Worm (Caenorhabditis elegans) whole organism, young adult: ENCODE data around the gene M02F4.1.

Experiments
- B0019.2 ChIP-seq: fragments of 200-800 bp; sonication (Bioruptor generic); conservative IDR thresholded peaks from 2 replicates; pipeline ENCODE4 v1.3.6; 2022; ENCODE audit warnings: missing genetic modification reagents, missing genetic modification characterization, missing compliant biosample characterization
- F22D6.2 ChIP-seq: sonication (generic microtip); optimal IDR thresholded peaks from 2 replicates; lab custom pipeline; 2016; ENCODE audit warnings: mild to moderate bottlenecking, missing genetic modification characterization, missing compliant biosample characterization
- F23B12.7 ChIP-seq: sonication (generic microtip); optimal IDR thresholded peaks from 2 replicates; lab custom pipeline; 2017; ENCODE audit warnings: missing genetic modification characterization, mild to moderate bottlenecking, missing compliant biosample characterization, antibody characterized with exemption, moderate library complexity; ENCODE audit not compliant: insufficient read depth
- F49E8.2 ChIP-seq: sonication (generic microtip); optimal IDR thresholded peaks from 3 replicates; lab custom pipeline; 2017; ENCODE audit warnings: missing genetic modification characterization, mild to moderate bottlenecking, missing compliant biosample characterization, antibody characterized with exemption, moderate library complexity; ENCODE audit not compliant: insufficient read depth
- F52B5.7 ChIP-seq: sonication (generic microtip); optimal IDR thresholded peaks from 2 replicates; lab custom pipeline; 2016; ENCODE audit warnings: mild to moderate bottlenecking, missing genetic modification characterization, missing compliant biosample characterization
- F55B11.4 ChIP-seq: sonication (generic microtip); optimal IDR thresholded peaks from 2 replicates; lab custom pipeline; 2016; ENCODE audit warnings: missing compliant biosample characterization, missing genetic modification characterization, borderline replicate concordance; ENCODE audit not compliant: insufficient read depth
- F57C9.4 ChIP-seq: sonication (generic microtip); optimal IDR thresholded peaks from 2 replicates; lab custom pipeline; 2017; ENCODE audit warnings: mild to moderate bottlenecking, missing genetic modification characterization, missing compliant biosample characterization
- ZK185.1 ChIP-seq: sonication (generic microtip); optimal IDR thresholded peaks from 2 replicates; lab custom pipeline; 2016; ENCODE audit warnings: mild to moderate bottlenecking, missing genetic modification characterization, missing compliant biosample characterization; ENCODE audit not compliant: poor library complexity, severe bottlenecking
- attf-5 ChIP-seq: fragments of 200-800 bp; sonication (Bioruptor generic); optimal IDR thresholded peaks from 2 replicates; lab custom pipeline; 2018; ENCODE audit warnings: mild to moderate bottlenecking, missing genetic modification characterization, missing compliant biosample characterization
- attf-6 ChIP-seq: fragments of 200-800 bp; sonication (Bioruptor generic); IDR thresholded peaks from 2 replicates; pipeline ENCODE4 v1.3.6; 2022; ENCODE audit warnings: missing genetic modification reagents, missing genetic modification characterization, missing compliant biosample characterization
- bed-1 ChIP-seq: fragments of 200-800 bp; sonication (Bioruptor generic); IDR thresholded peaks from 2 replicates; pipeline ENCODE4 v1.3.6; 2022; ENCODE audit warnings: missing genetic modification reagents, missing genetic modification characterization, missing compliant biosample characterization
- bed-2 ChIP-seq: fragments of 200-800 bp; sonication (Bioruptor generic); IDR thresholded peaks from 2 replicates; pipeline ENCODE4 v1.3.6; 2022; ENCODE audit warnings: missing genetic modification reagents, missing genetic modification characterization, missing compliant biosample characterization
- cebp-1 ChIP-seq, 2 experiments: fragments of 200-800 bp in 1 of 2; sonication (Bioruptor generic) in 1 of 2; sonication (generic microtip) in 1 of 2; IDR thresholded peaks in 1 of 2; optimal IDR thresholded peaks in 1 of 2; 2 replicates each; pipeline versions ENCODE4 v1.3.6 to Lab custom; 2017 to 2022; ENCODE audit warnings: missing compliant biosample characterization in 2 of 2, missing genetic modification characterization in 2 of 2, mild to moderate bottlenecking in 1 of 2, missing genetic modification reagents in 1 of 2, moderate library complexity in 1 of 2
- ceh-100 ChIP-seq: fragments of 200-800 bp; sonication (Bioruptor generic); IDR thresholded peaks from 2 replicates; pipeline ENCODE4 v1.3.6; 2022; ENCODE audit warnings: missing genetic modification reagents, missing genetic modification characterization, missing compliant biosample characterization
- ceh-27 ChIP-seq: fragments of 200-800 bp; sonication (Bioruptor generic); optimal IDR thresholded peaks from 2 replicates; lab custom pipeline; 2018; ENCODE audit warnings: mild to moderate bottlenecking, missing genetic modification characterization, moderate library complexity, missing compliant biosample characterization
- ceh-40 ChIP-seq: fragments of 200-800 bp; sonication (Bioruptor generic); IDR thresholded peaks from 2 replicates; pipeline ENCODE4 v1.3.6; 2022; ENCODE audit warnings: missing genetic modification characterization, missing compliant biosample characterization
- ceh-58 ChIP-seq: fragments of 200-800 bp; sonication (Bioruptor generic); IDR thresholded peaks from 2 replicates; pipeline ENCODE4 v1.3.6; 2022; ENCODE audit warnings: missing genetic modification characterization, missing compliant biosample characterization
- ceh-91 ChIP-seq: fragments of 200-800 bp; sonication (Bioruptor generic); IDR thresholded peaks from 2 replicates; pipeline ENCODE4 v1.3.6; 2022; ENCODE audit warnings: missing genetic modification reagents, missing genetic modification characterization, missing compliant biosample characterization
- dpff-1 ChIP-seq: sonication (generic microtip); optimal IDR thresholded peaks from 2 replicates; lab custom pipeline; 2017; ENCODE audit warnings: mild to moderate bottlenecking, missing genetic modification characterization, missing compliant biosample characterization
- efl-1 ChIP-seq: fragments of 150-350 bp; optimal IDR thresholded peaks from 2 replicates; lab custom pipeline; 2014; ENCODE audit warnings: missing biosample characterization, missing genetic modification reagents, missing genetic modification characterization
- ekl-4 ChIP-seq: fragments of 200-800 bp; sonication (Bioruptor generic); IDR thresholded peaks from 2 replicates; pipeline ENCODE4 v1.3.6; 2022; ENCODE audit warnings: missing genetic modification reagents, missing genetic modification characterization, missing compliant biosample characterization
- ets-4 ChIP-seq: fragments of 200-800 bp; sonication (Bioruptor generic); optimal IDR thresholded peaks from 2 replicates; lab custom pipeline; 2018; ENCODE audit warnings: mild to moderate bottlenecking, missing genetic modification characterization, missing compliant biosample characterization
- hsf-1 ChIP-seq: fragments of 200-800 bp; sonication (Bioruptor generic); IDR thresholded peaks from 2 replicates; pipeline ENCODE4 v1.3.6; 2022; ENCODE audit warnings: missing genetic modification reagents, missing genetic modification characterization, missing compliant biosample characterization
- lin-26 ChIP-seq: fragments of 200-800 bp; sonication (Bioruptor generic); IDR thresholded peaks from 2 replicates; pipeline ENCODE4 v1.3.6; 2022; ENCODE audit warnings: missing genetic modification reagents, missing genetic modification characterization, missing compliant biosample characterization
- lin-54 ChIP-seq: fragments of 200-800 bp; sonication (Bioruptor generic); optimal IDR thresholded peaks from 2 replicates; lab custom pipeline; 2018; ENCODE audit warnings: mild to moderate bottlenecking, missing genetic modification characterization, missing compliant biosample characterization
- lsy-27 ChIP-seq: sonication (generic microtip); optimal IDR thresholded peaks from 2 replicates; lab custom pipeline; 2017; ENCODE audit warnings: missing genetic modification characterization, mild to moderate bottlenecking, missing compliant biosample characterization, antibody characterized with exemption, missing genotype, borderline replicate concordance; ENCODE audit not compliant: insufficient read depth
- madf-6 ChIP-seq: fragments of 200-800 bp; sonication (Bioruptor generic); IDR thresholded peaks from 2 replicates; pipeline ENCODE4 v1.3.6; 2022; ENCODE audit warnings: missing genetic modification reagents, missing genetic modification characterization, missing compliant biosample characterization
- madf-8 ChIP-seq: fragments of 200-800 bp; sonication (Bioruptor generic); conservative IDR thresholded peaks from 2 replicates; pipeline ENCODE4 v1.3.6; 2022; ENCODE audit warnings: missing genetic modification reagents, missing genetic modification characterization, missing compliant biosample characterization
- mcd-1 ChIP-seq: fragments of 200-800 bp; sonication (Bioruptor generic); IDR thresholded peaks from 2 replicates; pipeline ENCODE4 v1.3.6; 2022; ENCODE audit warnings: missing genetic modification reagents, missing genetic modification characterization, missing compliant biosample characterization
- mel-28 ChIP-seq: sonication (generic microtip); optimal IDR thresholded peaks from 2 replicates; lab custom pipeline; 2016; ENCODE audit warnings: borderline replicate concordance, mild to moderate bottlenecking, missing genetic modification characterization, missing compliant biosample characterization
- nfya-1 ChIP-seq: sonication (generic microtip); optimal IDR thresholded peaks from 2 replicates; lab custom pipeline; 2017; ENCODE audit warnings: antibody characterized with exemption, missing compliant biosample characterization, missing genetic modification characterization, borderline replicate concordance; ENCODE audit not compliant: insufficient read depth
- nfyb-1 ChIP-seq: fragments of 200-800 bp; sonication (Bioruptor generic); IDR thresholded peaks from 2 replicates; pipeline ENCODE4 v1.3.6; 2022; ENCODE audit warnings: missing genetic modification reagents, missing genetic modification characterization, missing compliant biosample characterization
- nhr-90 ChIP-seq: sonication (generic microtip); optimal IDR thresholded peaks from 2 replicates; lab custom pipeline; 2016; ENCODE audit warnings: missing genotype, mild to moderate bottlenecking, missing genetic modification characterization, missing compliant biosample characterization
- rpc-1 ChIP-seq, 2 experiments: fragments of 150-350 bp in 1 of 2; sonication (generic microtip) in 1 of 2; optimal IDR thresholded peaks; 2 replicates each; lab custom pipeline; 2014 to 2018; ENCODE audit warnings: missing biosample characterization in 1 of 2, missing genetic modification characterization in 1 of 2, missing genetic modification reagents in 1 of 2, missing genotype in 1 of 2
- snpc-1.3 ChIP-seq: sonication (generic microtip); optimal IDR thresholded peaks from 2 replicates; lab custom pipeline; 2017; ENCODE audit warnings: missing genetic modification characterization, mild to moderate bottlenecking, missing compliant biosample characterization, antibody characterized with exemption, moderate library complexity, missing genotype, missing genetic modification reagents; ENCODE audit not compliant: insufficient read depth
- snpc-4 ChIP-seq, 5 experiments: fragments of 150-350 bp in 1 of 5; sonication (generic microtip) in 4 of 5; optimal IDR thresholded peaks; 2 replicates each; lab custom pipeline; 2014 to 2018; ENCODE audit warnings: missing genetic modification characterization in 5 of 5, missing biosample characterization in 3 of 5, antibody characterized with exemption in 2 of 5, mild to moderate bottlenecking in 2 of 5, missing compliant biosample characterization in 2 of 5, missing genotype in 2 of 5, moderate library complexity in 2 of 5, missing genetic modification reagents in 1 of 5
- tbp1 ChIP-seq: fragments of 200-800 bp; sonication (Bioruptor generic); optimal IDR thresholded peaks from 2 replicates; lab custom pipeline; 2018; ENCODE audit warnings: mild to moderate bottlenecking, missing genetic modification characterization, missing compliant biosample characterization
- unc-62 ChIP-seq: fragments of 150-350 bp; optimal IDR thresholded peaks from 2 replicates; lab custom pipeline; 2014; ENCODE audit warnings: missing biosample characterization, missing genetic modification reagents, missing genetic modification characterization
- zfh-2 ChIP-seq: fragments of 200-800 bp; sonication (Bioruptor generic); conservative IDR thresholded peaks from 2 replicates; pipeline ENCODE4 v1.3.6; 2022; ENCODE audit warnings: missing genetic modification reagents, missing genetic modification characterization, missing compliant biosample characterization
- ztf-22 ChIP-seq: fragments of 200-800 bp; sonication (Bioruptor generic); optimal IDR thresholded peaks from 2 replicates; lab custom pipeline; 2018; ENCODE audit warnings: mild to moderate bottlenecking, missing genetic modification characterization, moderate library complexity, missing compliant biosample characterization

The M02F4.1 gene

DNA sequence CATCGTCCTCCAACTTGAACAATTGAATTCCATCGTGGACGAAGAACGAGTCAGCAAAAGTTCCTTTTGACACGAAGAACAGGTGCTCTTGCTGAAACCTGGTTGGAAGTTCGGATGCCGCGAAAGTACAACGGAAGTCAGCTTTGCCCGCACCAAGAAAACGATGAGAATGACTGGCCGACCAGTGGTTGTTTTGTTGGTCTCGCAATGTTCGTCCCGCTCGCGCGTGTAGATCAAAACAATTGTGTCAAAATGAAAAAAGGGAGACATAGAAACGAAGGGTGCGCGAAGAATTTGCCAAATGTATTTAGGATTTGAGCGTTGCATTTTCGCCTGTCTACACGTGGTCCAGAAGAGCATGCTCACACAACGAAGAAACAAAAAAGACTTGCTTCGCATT, at the start of gene M02F4.1:
Gene M02F4.1 (minus strand): TSS at position 101 of the 400 bp plus-strand sequence.
- TF ChIP-seq ekl-4 (GFP tag; lab: Robert Waterston, UW) (no peak), lin-26 (GFP tag; lab: Robert Waterston, UW) (0 out of 2 replicates have a peak, but pooled peaks have one; percentile 25)

DNA sequence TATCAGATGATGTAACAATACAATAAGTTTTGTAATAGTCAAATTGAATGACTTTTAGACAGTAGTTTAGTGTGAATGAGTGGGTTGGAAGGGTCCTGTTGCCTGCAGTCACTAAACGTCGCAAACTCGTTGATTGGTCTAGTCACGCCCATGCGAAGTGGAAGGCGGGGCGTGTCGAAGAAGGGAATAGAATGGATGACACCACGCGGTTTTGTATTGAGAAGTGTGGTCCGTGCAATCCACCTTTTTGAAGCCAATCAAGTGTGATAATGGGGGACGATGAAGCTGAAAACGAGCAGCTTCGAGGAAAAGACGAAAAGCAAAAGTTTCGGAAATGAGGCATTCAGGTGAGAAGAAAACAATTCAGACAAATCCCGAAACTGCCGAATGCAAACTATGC, 41.4 kb upstream of the M02F4.1 start, which contains the start of gene ceh-31:
Gene ceh-31 (minus strand): TSS at position 101 of the 400 bp plus-strand sequence.
- TF ChIP-seq attf-6 (GFP tag; lab: Robert Waterston, UW): no peak
- TF ChIP-seq, all 124 proteins: peak for 0

DNA sequence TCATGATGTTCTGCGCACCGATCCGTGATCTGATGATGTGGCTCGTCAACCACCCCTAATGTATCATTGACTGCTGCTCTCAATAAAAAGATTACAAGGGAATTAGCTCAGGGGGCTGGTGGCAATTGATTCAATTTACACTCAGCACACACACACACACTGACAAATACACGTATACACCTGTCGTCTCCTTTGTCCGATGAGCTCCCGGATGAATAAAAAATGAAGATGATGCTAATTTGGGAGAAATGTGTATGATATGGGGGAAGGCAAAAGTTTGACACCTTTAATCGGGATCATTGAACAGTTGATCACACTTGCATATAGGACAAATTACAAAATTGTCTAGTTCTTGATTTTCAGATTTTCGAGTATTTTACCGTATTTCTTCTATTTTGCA, 38.1 kb upstream of the M02F4.1 start:
- TF ChIP-seq ceh-27 (GFP tag; lab: Kevin White, UChicago): no peak
- no peak for TF ChIP-seq F52B5.7 (tag; lab: Kevin White, UChicago)
- no peak for TF ChIP-seq ets-4 (GFP tag; lab: Kevin White, UChicago)
- TF ChIP-seq madf-6 (GFP tag; lab: Robert Waterston, UW): no peak
- TF ChIP-seq F23B12.7: no peak
- TF ChIP-seq cebp-1 (GFP tag; IDR thresholded peaks at IDR 0.05; lab: Robert Waterston, UW): no peak
- TF ChIP-seq cebp-1 (tag; optimal IDR thresholded peaks at IDR 0.05; lab: Kevin White, UChicago): no peak
- no peak for TF ChIP-seq bed-2 (GFP tag; lab: Robert Waterston, UW)
- TF ChIP-seq nfyb-1: no peak
- no peak for TF ChIP-seq ceh-91 (GFP tag; lab: Robert Waterston, UW)
- TF ChIP-seq nhr-90 (tag; lab: Kevin White, UChicago): no peak
- TF ChIP-seq zfh-2: no peak

DNA sequence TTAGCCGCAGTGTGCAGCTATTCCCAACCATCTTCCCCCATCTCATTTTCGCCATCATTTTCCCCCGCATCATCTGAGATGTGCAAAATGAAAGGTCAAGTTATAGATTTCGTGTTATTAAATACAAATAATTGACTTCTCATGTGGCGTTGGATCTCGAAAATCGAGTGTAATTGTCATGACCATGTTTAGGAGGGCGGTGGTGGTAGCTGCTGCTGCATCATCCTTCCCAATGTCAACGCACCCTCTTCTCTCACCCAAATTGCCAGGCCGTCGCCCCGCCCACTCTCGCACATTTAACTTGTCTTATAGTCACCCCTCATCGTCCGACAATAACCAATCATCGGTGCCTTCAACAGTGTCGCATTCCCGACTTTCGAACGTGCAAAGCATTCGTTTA, 34.3 kb upstream of the M02F4.1 start, which contains the start of gene ceh-30:
Gene ceh-30 (plus strand): TSS at position 301 of the 400 bp plus-strand sequence.
- TF ChIP-seq mel-28 (tag; lab: Kevin White, UChicago): no peak
- TF ChIP-seq dpff-1 (tag; lab: Kevin White, UChicago): no peak
- TF ChIP-seq attf-5: no peak
- TF ChIP-seq F57C9.4 (tag; lab: Kevin White, UChicago): no peak
- TF ChIP-seq F22D6.2 (tag; lab: Kevin White, UChicago): no peak
- no peak for TF ChIP-seq ztf-22 (GFP tag; lab: Kevin White, UChicago)
- no peak for TF ChIP-seq hsf-1
- no peak for TF ChIP-seq efl-1 (GFP tag; lab: Kevin White, UChicago)
- TF ChIP-seq ceh-58 (GFP tag; lab: Robert Waterston, UW): no peak
- no peak for TF ChIP-seq F55B11.4 (tag; lab: Kevin White, UChicago)
- TF ChIP-seq F23B12.7: no peak
- TF ChIP-seq ZK185.1 (tag; lab: Kevin White, UChicago): no peak
- no peak for TF ChIP-seq ceh-40 (GFP tag; lab: Robert Waterston, UW)
- TF ChIP-seq B0019.2: no peak
- TF ChIP-seq nfya-1 (tag; lab: Kevin White, UChicago): no peak
- no peak for TF ChIP-seq ceh-100 (GFP tag; lab: Robert Waterston, UW)
- no peak for TF ChIP-seq F49E8.2 (tag; lab: Kevin White, UChicago)
- no peak for TF ChIP-seq tbp1

DNA sequence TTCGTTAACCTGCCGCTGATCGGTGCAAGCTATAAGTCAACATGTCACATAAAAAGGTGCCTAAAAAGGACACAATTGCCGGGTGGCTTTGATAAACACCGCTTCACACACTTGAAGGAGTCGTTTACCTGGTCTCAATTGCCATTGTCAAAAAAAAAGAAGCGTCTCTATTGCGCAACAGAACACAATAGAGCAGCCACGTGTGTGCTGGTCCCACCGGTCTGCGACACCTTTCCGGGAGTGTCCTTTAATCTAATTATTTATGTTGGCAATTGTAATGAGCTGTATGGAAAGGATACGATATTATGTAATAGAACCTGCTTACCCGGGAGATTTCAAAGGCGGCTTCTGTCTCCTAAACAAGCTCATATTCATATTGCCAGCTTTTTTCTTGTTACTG, 32.8 kb upstream of the M02F4.1 start:
- TF ChIP-seq snpc-4 (GFP tag; optimal IDR thresholded peaks at IDR 0.05; lab: Kevin White, UChicago) (no peak), snpc-4 (tag; optimal IDR thresholded peaks at IDR 0.05; lab: Kevin White, UChicago) (no peak), snpc-1.3 (no peak), lin-54 (no peak), rpc-1 (optimal IDR thresholded peaks at IDR 0.05; lab: Kevin White, UChicago) (no peak), rpc-1 (tag; optimal IDR thresholded peaks at IDR 0.05; lab: Kevin White, UChicago) (no peak), bed-1 (no peak), mcd-1 (GFP tag; lab: Robert Waterston, UW) (no peak), lsy-27 (no peak), madf-8 (GFP tag; lab: Robert Waterston, UW) (no peak), unc-62 (GFP tag; lab: Kevin White, UChicago) (no peak)
